Fruit fly (Drosophila melanogaster): Measurements from ENCODE around the gene CG4582.

- TF ChIP-seq fd64A (GFP tag; optimal IDR thresholded peaks at IDR 0.05) (no peak), Stat92E (GFP tag; optimal IDR thresholded peaks at IDR 0.05) (no peak), prd (optimal IDR thresholded peaks at IDR 0.05) (no peak), prd (GFP tag; IDR thresholded peaks at IDR 0.05) (no peak), fu2 (GFP tag; optimal IDR thresholded peaks at IDR 0.05) (no peak), CG11560 (tag; IDR thresholded peaks at IDR 0.05) (no peak), az2 (GFP tag; optimal IDR thresholded peaks at IDR 0.05) (no peak), CG31441 (GFP tag; IDR thresholded peaks at IDR 0.05) (no peak), fru (optimal IDR thresholded peaks at IDR 0.05) (no peak)
These were observed 43.1 kb upstream of the CG4582 start for dm6 chr3R:25625940-25626624.
